Worm (Caenorhabditis elegans): ENCODE measurements around the gene C07B5.8.

C07B5.8 gene

ce11 chrX:9553095-9553494, 16.5 kb upstream of the C07B5.8 start (continued):
- TF ChIP-seq nhr-12 (tag; optimal IDR thresholded peaks at IDR 0.05) = no peak
- TF ChIP-seq nhr-129 (tag; optimal IDR thresholded peaks at IDR 0.05) = peak; percentile 66
- TF ChIP-seq mab-5 (tag; optimal IDR thresholded peaks at IDR 0.05) = no peak
- no peak for TF ChIP-seq ceh-82 (tag; optimal IDR thresholded peaks at IDR 0.05)
- no peak for TF ChIP-seq skn-1 (tag; optimal IDR thresholded peaks at IDR 0.05)
- TF ChIP-seq mbf-1 (tag; optimal IDR thresholded peaks at IDR 0.05) = no peak

ce11 chrX:9552404-9552803, 15.8 kb upstream of the C07B5.8 start:
- TF ChIP-seq lsy-2 (tag; optimal IDR thresholded peaks at IDR 0.05) (peak in 1 of 2 experiments; percentile 2), mbf-1 (tag; optimal IDR thresholded peaks at IDR 0.05) (no peak), peb-1 (tag; optimal IDR thresholded peaks at IDR 0.05) (no peak), nhr-6 (tag; optimal IDR thresholded peaks at IDR 0.05) (no peak), mdl-1 (tag; optimal IDR thresholded peaks at IDR 0.05) (peak in 1 of 2 experiments; percentile 17), sma-3 (GFP tag; optimal IDR thresholded peaks at IDR 0.05) (peak; percentile 36), nhr-237 (tag; optimal IDR thresholded peaks at IDR 0.05) (no peak), ama-1 (optimal IDR thresholded peaks at IDR 0.05) (no peak), nhr-12 (tag; optimal IDR thresholded peaks at IDR 0.05) (no peak), fos-1 (tag; optimal IDR thresholded peaks at IDR 0.05) (peak; percentile 38), lin-11 (tag; optimal IDR thresholded peaks at IDR 0.05) (no peak), nhr-25 (tag; optimal IDR thresholded peaks at IDR 0.05) (peak; percentile 53), alr-1 (tag; optimal IDR thresholded peaks at IDR 0.05) (no peak), nhr-21 (tag; optimal IDR thresholded peaks at IDR 0.05) (no peak), nhr-77 (tag; optimal IDR thresholded peaks at IDR 0.05) (no peak), gmeb-1 (tag; optimal IDR thresholded peaks at IDR 0.05) (peak; percentile 7), sma-9 (GFP tag; optimal IDR thresholded peaks at IDR 0.05) (peak; percentile 15), sma-9 (tag; optimal IDR thresholded peaks at IDR 0.05) (no peak), Y55F3AM.14 (GFP tag; optimal IDR thresholded peaks at IDR 0.05) (peak; percentile 10), unc-62 (GFP tag; optimal IDR thresholded peaks at IDR 0.05) (no peak), elt-1 (tag; optimal IDR thresholded peaks at IDR 0.05) (no peak), R02D3.7 (tag; optimal IDR thresholded peaks at IDR 0.05) (no peak), unc-39 (tag; optimal IDR thresholded peaks at IDR 0.05) (no peak), lin-39 (tag; optimal IDR thresholded peaks at IDR 0.05) (no peak), lin-13 (GFP tag; optimal IDR thresholded peaks at IDR 0.05) (peak; percentile 16), snpc-4 (tag; optimal IDR thresholded peaks at IDR 0.05) (no peak), ceh-16 (tag; optimal IDR thresholded peaks at IDR 0.05) (no peak), C34F6.9 (tag; optimal IDR thresholded peaks at IDR 0.05) (peak; percentile 25), nhr-23 (tag; optimal IDR thresholded peaks at IDR 0.05) (no peak), zag-1 (tag; optimal IDR thresholded peaks at IDR 0.05) (no peak), nhr-11 (tag; optimal IDR thresholded peaks at IDR 0.05) (no peak), mab-5 (tag; optimal IDR thresholded peaks at IDR 0.05) (no peak), nhr-10 (tag; optimal IDR thresholded peaks at IDR 0.05) (no peak), ztf-1 (GFP tag; conservative IDR thresholded peaks at IDR 0.05) (no peak), ZK546.5 (tag; optimal IDR thresholded peaks at IDR 0.05) (no peak), ceh-82 (tag; optimal IDR thresholded peaks at IDR 0.05) (no peak), blmp-1 (tag; optimal IDR thresholded peaks at IDR 0.05; ENCODE audit: insufficient read depth) (peak; percentile 46), F13H6.1 (tag; optimal IDR thresholded peaks at IDR 0.05) (peak; percentile 67), elt-3 (tag; optimal IDR thresholded peaks at IDR 0.05) (no peak), dmd-4 (tag; optimal IDR thresholded peaks at IDR 0.05) (no peak), skn-1 (tag; optimal IDR thresholded peaks at IDR 0.05) (no peak), sem-4 (tag; optimal IDR thresholded peaks at IDR 0.05) (no peak), crh-2 (tag; optimal IDR thresholded peaks at IDR 0.05) (peak; percentile 32), nhr-129 (tag; optimal IDR thresholded peaks at IDR 0.05) (peak; percentile 20), unc-55 (GFP tag; optimal IDR thresholded peaks at IDR 0.05) (no peak), ztf-11 (tag; optimal IDR thresholded peaks at IDR 0.05) (no peak), egl-27 (tag; optimal IDR thresholded peaks at IDR 0.05) (no peak), aly-2 (tag; optimal IDR thresholded peaks at IDR 0.05) (no peak), ztf-4 (tag; optimal IDR thresholded peaks at IDR 0.05) (no peak)

Data from whole organism, L2 larva.